Worm (Caenorhabditis elegans) whole organism, late embryonic: ENCODE data around the gene F44F4.15.

Source experiments
- C38D4.7 ChIP-seq: fragments of 200-800 bp; sonication (Bioruptor generic); optimal IDR thresholded peaks from 2 replicates; lab custom pipeline; 2018; ENCODE audit warnings: mild to moderate bottlenecking, missing genetic modification characterization, moderate library complexity, missing compliant biosample characterization
- F13H6.1 ChIP-seq: sonication (generic microtip); optimal IDR thresholded peaks from 2 replicates; lab custom pipeline; 2016; ENCODE audit warnings: missing genetic modification characterization, missing compliant biosample characterization
- K09A11.1 ChIP-seq: sonication (generic microtip); optimal IDR thresholded peaks from 2 replicates; lab custom pipeline; 2017; ENCODE audit warnings: antibody characterized with exemption, mild to moderate bottlenecking, missing genetic modification characterization, missing compliant biosample characterization; ENCODE audit not compliant: insufficient read depth
- T23F11.4 ChIP-seq: fragments of 200-800 bp; sonication (Bioruptor generic); optimal IDR thresholded peaks from 2 replicates; lab custom pipeline; 2018; ENCODE audit warnings: mild to moderate bottlenecking, missing genetic modification characterization, missing compliant biosample characterization
- ahr-1 ChIP-seq: sonication (generic microtip); optimal IDR thresholded peaks from 2 replicates; lab custom pipeline; 2016; ENCODE audit warnings: missing genetic modification characterization, missing compliant biosample characterization
- ama-1 ChIP-seq: fragments of 150-350 bp; optimal IDR thresholded peaks from 2 replicates; lab custom pipeline; 2014
- ceh-14 ChIP-seq: sonication (generic microtip); optimal IDR thresholded peaks from 2 replicates; lab custom pipeline; 2016; ENCODE audit warnings: missing genotype, missing genetic modification characterization, missing compliant biosample characterization
- ceh-19 ChIP-seq: fragments of 200-800 bp; sonication (Bioruptor generic); optimal IDR thresholded peaks from 2 replicates; lab custom pipeline; 2018; ENCODE audit warnings: mild to moderate bottlenecking, missing genetic modification characterization, missing compliant biosample characterization
- ceh-2 ChIP-seq: sonication (generic microtip); optimal IDR thresholded peaks from 2 replicates; lab custom pipeline; 2016; ENCODE audit warnings: missing genotype, missing genetic modification characterization, missing compliant biosample characterization
- ceh-22 ChIP-seq: sonication (generic microtip); optimal IDR thresholded peaks from 2 replicates; lab custom pipeline; 2017; ENCODE audit warnings: missing biosample characterization, missing genetic modification characterization
- ceh-31 ChIP-seq: sonication (generic microtip); optimal IDR thresholded peaks from 2 replicates; lab custom pipeline; 2016; ENCODE audit warnings: missing genetic modification characterization, missing compliant biosample characterization
- ceh-45 ChIP-seq: fragments of 200-800 bp; sonication (Bioruptor generic); IDR thresholded peaks from 2 replicates; pipeline ENCODE4 v1.3.6; 2022; ENCODE audit warnings: missing genetic modification reagents, missing genetic modification characterization, missing compliant biosample characterization
- ceh-48 ChIP-seq: sonication (generic microtip); optimal IDR thresholded peaks from 2 replicates; lab custom pipeline; 2016; ENCODE audit warnings: missing genetic modification characterization, inconsistent platforms, missing compliant biosample characterization
- ceh-6 ChIP-seq: fragments of 200-800 bp; sonication (Bioruptor generic); optimal IDR thresholded peaks from 2 replicates; lab custom pipeline; 2018; ENCODE audit warnings: mild to moderate bottlenecking, missing genetic modification characterization, missing compliant biosample characterization
- che-1 ChIP-seq: sonication (generic microtip); optimal IDR thresholded peaks from 2 replicates; lab custom pipeline; 2016; ENCODE audit warnings: mild to moderate bottlenecking, missing genetic modification characterization, missing compliant biosample characterization
- dve-1 ChIP-seq: sonication (generic microtip); optimal IDR thresholded peaks from 2 replicates; lab custom pipeline; 2017; ENCODE audit warnings: antibody characterized with exemption, mild to moderate bottlenecking, missing genetic modification characterization, missing compliant biosample characterization
- elt-2 ChIP-seq: sonication (generic microtip); optimal IDR thresholded peaks from 2 replicates; lab custom pipeline; 2016; ENCODE audit warnings: missing genetic modification reagents, missing genetic modification characterization, missing compliant biosample characterization
- elt-4 ChIP-seq: sonication (generic microtip); optimal IDR thresholded peaks from 2 replicates; lab custom pipeline; 2016; ENCODE audit warnings: missing genetic modification characterization, missing compliant biosample characterization
- ets-4 ChIP-seq: sonication (generic microtip); optimal IDR thresholded peaks from 2 replicates; lab custom pipeline; 2016; ENCODE audit warnings: missing genetic modification characterization, missing compliant biosample characterization
- eyg-1 ChIP-seq: sonication (generic microtip); optimal IDR thresholded peaks from 2 replicates; lab custom pipeline; 2016; ENCODE audit warnings: missing genotype, missing genetic modification characterization, missing compliant biosample characterization
- fkh-10 ChIP-seq: fragments of 150-350 bp; optimal IDR thresholded peaks from 2 replicates; lab custom pipeline; 2014; ENCODE audit warnings: missing biosample characterization, missing genetic modification reagents, missing genetic modification characterization
- hlh-13 ChIP-seq: fragments of 200-800 bp; sonication (Bioruptor generic); optimal IDR thresholded peaks from 2 replicates; lab custom pipeline; 2018; ENCODE audit warnings: mild to moderate bottlenecking, missing genetic modification characterization, missing compliant biosample characterization
- hlh-15 ChIP-seq: sonication (generic microtip); optimal IDR thresholded peaks from 2 replicates; lab custom pipeline; 2016; ENCODE audit warnings: missing genetic modification characterization, missing compliant biosample characterization
- hlh-6 ChIP-seq: sonication (generic microtip); optimal IDR thresholded peaks from 2 replicates; lab custom pipeline; 2016; ENCODE audit warnings: missing genotype, missing genetic modification characterization, missing compliant biosample characterization
- hlh-8 ChIP-seq: sonication (generic microtip); optimal IDR thresholded peaks from 2 replicates; lab custom pipeline; 2016; ENCODE audit warnings: missing genotype, missing genetic modification characterization, missing compliant biosample characterization
- lim-6 ChIP-seq: sonication (generic microtip); optimal IDR thresholded peaks from 2 replicates; lab custom pipeline; 2016; ENCODE audit warnings: missing genetic modification characterization, missing compliant biosample characterization
- mec-3 ChIP-seq: sonication (generic microtip); optimal IDR thresholded peaks from 2 replicates; lab custom pipeline; 2016; ENCODE audit warnings: borderline replicate concordance, missing genetic modification characterization, missing compliant biosample characterization
- nfya-1 ChIP-seq: sonication (generic microtip); optimal IDR thresholded peaks from 2 replicates; lab custom pipeline; 2017; ENCODE audit warnings: missing genetic modification characterization, mild to moderate bottlenecking, missing compliant biosample characterization, antibody characterized with exemption, moderate library complexity
- nhr-11 ChIP-seq: fragments of 150-350 bp; optimal IDR thresholded peaks from 2 replicates; lab custom pipeline; 2014; ENCODE audit warnings: missing biosample characterization, missing genetic modification characterization
- npax-4 ChIP-seq: sonication (generic microtip); optimal IDR thresholded peaks from 2 replicates; lab custom pipeline; 2016; ENCODE audit warnings: missing genetic modification characterization, missing compliant biosample characterization
- odd-2 ChIP-seq: sonication (generic microtip); optimal IDR thresholded peaks from 2 replicates; lab custom pipeline; 2017; ENCODE audit warnings: antibody characterized with exemption, mild to moderate bottlenecking, missing genetic modification characterization, missing compliant biosample characterization
- pat-9 ChIP-seq: fragments of 200-800 bp; sonication (Bioruptor generic); optimal IDR thresholded peaks from 2 replicates; lab custom pipeline; 2018; ENCODE audit warnings: mild to moderate bottlenecking, missing genetic modification characterization, moderate library complexity, missing compliant biosample characterization
- pax-1 ChIP-seq: fragments of 150-350 bp; optimal IDR thresholded peaks from 2 replicates; lab custom pipeline; 2014; ENCODE audit warnings: missing biosample characterization, missing genetic modification characterization
- pha-2 ChIP-seq: sonication (generic microtip); optimal IDR thresholded peaks from 2 replicates; lab custom pipeline; 2017; ENCODE audit warnings: mild to moderate bottlenecking, missing genetic modification characterization, missing compliant biosample characterization
- pqm-1 ChIP-seq: sonication (generic microtip); optimal IDR thresholded peaks from 2 replicates; lab custom pipeline; 2016; ENCODE audit warnings: missing genetic modification characterization, missing compliant biosample characterization
- ref-2 ChIP-seq: sonication (generic microtip); optimal IDR thresholded peaks from 2 replicates; lab custom pipeline; 2016; ENCODE audit warnings: missing genetic modification characterization, missing compliant biosample characterization
- rnt-1 ChIP-seq: sonication (generic microtip); optimal IDR thresholded peaks from 2 replicates; lab custom pipeline; 2016; ENCODE audit warnings: missing genetic modification characterization, missing compliant biosample characterization
- tbx-2 ChIP-seq: sonication (generic microtip); optimal IDR thresholded peaks from 2 replicates; lab custom pipeline; 2016; ENCODE audit warnings: missing genetic modification characterization, missing compliant biosample characterization
- tbx-7 ChIP-seq: sonication (generic microtip); optimal IDR thresholded peaks from 2 replicates; lab custom pipeline; 2016; ENCODE audit warnings: missing genotype, missing genetic modification characterization, missing compliant biosample characterization
- ttx-3 ChIP-seq: sonication (generic microtip); optimal IDR thresholded peaks from 2 replicates; lab custom pipeline; 2016; ENCODE audit warnings: missing genetic modification reagents, missing genetic modification characterization, missing compliant biosample characterization
- unc-3 ChIP-seq, 2 experiments: fragments of 200-800 bp in 1 of 2; sonication (Bioruptor generic) in 1 of 2; sonication (generic microtip) in 1 of 2; conservative IDR thresholded peaks in 1 of 2; optimal IDR thresholded peaks in 1 of 2; 2 replicates each; pipeline versions ENCODE4 v1.3.6 to Lab custom; 2016 to 2022; ENCODE audit warnings: missing compliant biosample characterization in 2 of 2, missing genetic modification characterization in 2 of 2, missing genetic modification reagents in 1 of 2
- unc-86 ChIP-seq: sonication (generic microtip); optimal IDR thresholded peaks from 2 replicates; lab custom pipeline; 2016; ENCODE audit warnings: missing genetic modification characterization, missing compliant biosample characterization

The F44F4.15 gene

ce11 chrII:10950107-10950679, 35.7 kb downstream of the F44F4.15 start, which contains the start of gene gst-5 (continued):
- TF ChIP-seq hlh-6 (tag; lab: Kevin White, UChicago): no peak
- TF ChIP-seq ets-4 (tag; lab: Kevin White, UChicago): no peak
- no peak for TF ChIP-seq F13H6.1 (tag; lab: Kevin White, UChicago)
- no peak for TF ChIP-seq rnt-1 (tag; lab: Kevin White, UChicago)
- no peak for TF ChIP-seq elt-2
- peak; percentile 4 for TF ChIP-seq ceh-31 (tag; lab: Kevin White, UChicago)
- no peak for TF ChIP-seq K09A11.1 (tag; lab: Kevin White, UChicago)
- no peak for TF ChIP-seq odd-2 (tag; lab: Kevin White, UChicago)
- TF ChIP-seq nhr-11 (tag; lab: Kevin White, UChicago): no peak
- TF ChIP-seq C38D4.7: no peak
- TF ChIP-seq ceh-2 (tag; lab: Kevin White, UChicago): no peak
- TF ChIP-seq ref-2 (tag; lab: Kevin White, UChicago): no peak
- TF ChIP-seq ceh-19 (GFP tag; lab: Kevin White, UChicago): no peak
- no peak for TF ChIP-seq pha-2 (tag; lab: Kevin White, UChicago)
- TF ChIP-seq ttx-3 (tag; lab: Kevin White, UChicago): no peak
- TF ChIP-seq fkh-10 (GFP tag; lab: Kevin White, UChicago): no peak
- no peak for TF ChIP-seq T23F11.4
- TF ChIP-seq, all 69 proteins: peak for 5

ce11 chrII:10953065-10953464, 38.6 kb downstream of the F44F4.15 start, which contains the start of gene nos-1:
Gene nos-1, minus strand, starts transcription at chrII:10953165.
- TF ChIP-seq pqm-1 (no peak), rnt-1 (tag; lab: Kevin White, UChicago) (no peak), ceh-2 (tag; lab: Kevin White, UChicago) (no peak), hlh-15 (tag; lab: Kevin White, UChicago) (no peak)

- TF ChIP-seq che-1 (no peak), elt-4 (tag; lab: Kevin White, UChicago) (no peak), unc-3 (GFP tag; conservative IDR thresholded peaks at IDR 0.05; lab: Robert Waterston, UW) (no peak), unc-3 (tag; optimal IDR thresholded peaks at IDR 0.05; lab: Kevin White, UChicago) (no peak)
- TF ChIP-seq, all 69 proteins: peak for 0
These were observed 40.6 kb downstream of the F44F4.15 start for ce11 chrII:10955114-10955513.

- TF ChIP-seq ets-4 (tag; lab: Kevin White, UChicago): no peak
- no peak for TF ChIP-seq ceh-6 (GFP tag; lab: Kevin White, UChicago)
- no peak for TF ChIP-seq eyg-1 (tag; lab: Kevin White, UChicago)
- no peak for TF ChIP-seq tbx-7 (tag; lab: Kevin White, UChicago)
- TF ChIP-seq F13H6.1 (tag; lab: Kevin White, UChicago): no peak
- TF ChIP-seq K09A11.1 (tag; lab: Kevin White, UChicago): no peak
- no peak for TF ChIP-seq tbx-2 (tag; lab: Kevin White, UChicago)
- no peak for TF ChIP-seq che-1
- TF ChIP-seq ahr-1 (tag; lab: Kevin White, UChicago): no peak
- TF ChIP-seq nhr-11 (tag; lab: Kevin White, UChicago): no peak
- TF ChIP-seq dve-1 (tag; lab: Kevin White, UChicago): no peak
- TF ChIP-seq pat-9 (tag; lab: Kevin White, UChicago): no peak
- no peak for TF ChIP-seq odd-2 (tag; lab: Kevin White, UChicago)
- no peak for TF ChIP-seq pha-2 (tag; lab: Kevin White, UChicago)
- no peak for TF ChIP-seq ceh-45 (GFP tag; lab: Robert Waterston, UW)
- TF ChIP-seq ceh-19 (GFP tag; lab: Kevin White, UChicago): no peak
These were observed 42.3 kb downstream of the F44F4.15 start, which contains the start of gene R03D7.8 for ce11 chrII:10956793-10957192. Gene R03D7.8, minus strand, starts transcription at chrII:10956893.

ce11 chrII:10959138-10959537, 44.7 kb downstream of the F44F4.15 start:
- TF ChIP-seq pax-1 (tag; lab: Kevin White, UChicago) (no peak), fkh-10 (GFP tag; lab: Kevin White, UChicago) (no peak), hlh-13 (GFP tag; lab: Kevin White, UChicago) (no peak), hlh-8 (tag; lab: Kevin White, UChicago) (no peak), npax-4 (no peak), ceh-14 (tag; lab: Kevin White, UChicago) (no peak), ceh-48 (tag; lab: Kevin White, UChicago) (no peak), tbx-2 (tag; lab: Kevin White, UChicago) (no peak), hlh-15 (tag; lab: Kevin White, UChicago) (no peak), ceh-22 (no peak), lim-6 (no peak), nfya-1 (tag; lab: Kevin White, UChicago) (no peak), ama-1 (lab: Kevin White, UChicago) (no peak), mec-3 (tag; lab: Kevin White, UChicago) (no peak), unc-86 (tag; lab: Kevin White, UChicago) (no peak)
